Fruit fly (Drosophila melanogaster) whole organism, embryonic: ENCODE measurements around the gene CG13124.

Experiments
- B-H1 ChIP-seq: fragments of 200-800 bp; sonication (Bioruptor generic); IDR thresholded peaks from 3 replicates; pipeline ENCODE4 v1.3.6; 2022; ENCODE audit warnings: missing biosample characterization, missing genetic modification characterization
- C15 ChIP-seq: fragments of 200-800 bp; sonication (Bioruptor generic); IDR thresholded peaks from 3 replicates; pipeline ENCODE4 v1.3.6; 2022; ENCODE audit warnings: missing biosample characterization, missing genetic modification characterization
- CG10959 ChIP-seq: fragments of 200-800 bp; sonication (Bioruptor generic); IDR thresholded peaks from 2 replicates; pipeline ENCODE4 v1.3.6; 2022; ENCODE audit warnings: missing biosample characterization, missing genetic modification characterization
- CG11398 ChIP-seq: fragments of 200-800 bp; sonication (Bioruptor generic); optimal IDR thresholded peaks from 2 replicates; lab custom pipeline; 2016; ENCODE audit warnings: missing biosample characterization, missing genetic modification characterization
- CG13775 ChIP-seq: fragments of 200-800 bp; sonication (Bioruptor generic); optimal IDR thresholded peaks from 3 replicates; lab custom pipeline; 2017; ENCODE audit warnings: missing biosample characterization, mild to moderate bottlenecking, missing genetic modification characterization
- CG15073 ChIP-seq: fragments of 200-800 bp; sonication (Bioruptor generic); optimal IDR thresholded peaks from 2 replicates; lab custom pipeline; 2016; ENCODE audit warnings: missing biosample characterization, missing genetic modification characterization
- CG15269 ChIP-seq: fragments of 200-800 bp; sonication (Bioruptor generic); optimal IDR thresholded peaks from 2 replicates; lab custom pipeline; 2018; ENCODE audit warnings: missing biosample characterization, mild to moderate bottlenecking, missing genetic modification characterization, moderate library complexity
- CG15696 ChIP-seq: fragments of 200-800 bp; sonication (Bioruptor generic); optimal IDR thresholded peaks from 2 replicates; lab custom pipeline; 2019; ENCODE audit warnings: missing biosample characterization, mild to moderate bottlenecking, missing genetic modification characterization, moderate library complexity
- CG16815 ChIP-seq: fragments of 200-800 bp; sonication (Bioruptor generic); optimal IDR thresholded peaks from 3 replicates; lab custom pipeline; 2017; ENCODE audit warnings: missing biosample characterization, mild to moderate bottlenecking, missing genetic modification characterization
- CG17829 ChIP-seq: fragments of 200-800 bp; optimal IDR thresholded peaks from 2 replicates; lab custom pipeline; 2019; ENCODE audit warnings: missing biosample characterization, mild to moderate bottlenecking, missing genetic modification characterization, moderate library complexity
- CG17912 ChIP-seq: fragments of 200-800 bp; sonication (Bioruptor generic); optimal IDR thresholded peaks from 2 replicates; lab custom pipeline; 2018; ENCODE audit warnings: missing biosample characterization, mild to moderate bottlenecking, missing genetic modification characterization
- CG2202 ChIP-seq: fragments of 200-800 bp; sonication (Bioruptor generic); optimal IDR thresholded peaks from 2 replicates; lab custom pipeline; 2018; ENCODE audit warnings: missing biosample characterization, mild to moderate bottlenecking, missing genetic modification characterization
- CG3065 ChIP-seq: fragments of 200-800 bp; sonication (Bioruptor generic); optimal IDR thresholded peaks from 2 replicates; lab custom pipeline; 2016; ENCODE audit warnings: missing biosample characterization, missing genetic modification characterization
- CG32767 ChIP-seq: fragments of 200-800 bp; sonication (Bioruptor generic); IDR thresholded peaks from 2 replicates; pipeline ENCODE4 v1.3.6; 2022; ENCODE audit warnings: missing biosample characterization, missing genetic modification characterization
- CG33213 ChIP-seq: fragments of 200-800 bp; sonication (Bioruptor generic); optimal IDR thresholded peaks from 3 replicates; lab custom pipeline; 2016; ENCODE audit warnings: missing biosample characterization, missing genetic modification characterization
- CG4820 ChIP-seq: fragments of 200-800 bp; sonication (Bioruptor generic); optimal IDR thresholded peaks from 3 replicates; lab custom pipeline; 2016; ENCODE audit warnings: missing biosample characterization, missing genetic modification characterization
- CG6272 ChIP-seq: fragments of 200-800 bp; sonication (Bioruptor generic); IDR thresholded peaks from 2 replicates; pipeline ENCODE4 v1.3.6; 2022; ENCODE audit warnings: missing biosample characterization, missing genetic modification characterization
- CG7786 ChIP-seq: fragments of 200-800 bp; sonication (Bioruptor generic); optimal IDR thresholded peaks from 2 replicates; lab custom pipeline; 2016; ENCODE audit warnings: missing biosample characterization, missing genetic modification characterization
- CG9215 ChIP-seq: fragments of 200-800 bp; sonication (Bioruptor generic); IDR thresholded peaks from 2 replicates; pipeline ENCODE4 v1.3.6; 2022; ENCODE audit warnings: missing biosample characterization, missing genetic modification characterization
- CG9609 ChIP-seq: fragments of 200-800 bp; sonication (Bioruptor generic); optimal IDR thresholded peaks from 3 replicates; lab custom pipeline; 2016; ENCODE audit warnings: missing biosample characterization, missing genetic modification characterization
- Dip2 ChIP-seq: fragments of 200-800 bp; sonication (Bioruptor generic); IDR thresholded peaks from 2 replicates; pipeline ENCODE4 v1.3.6; 2022; ENCODE audit warnings: missing biosample characterization, missing genetic modification characterization
- Hr78 ChIP-seq, 2 experiments: fragments of 200-800 bp in 1 of 2; fragments of >200 bp in 1 of 2; sonication (Bioruptor generic) in 1 of 2; optimal IDR thresholded peaks; 2 replicates each; lab custom pipeline; 2017 to 2019; ENCODE audit warnings: missing biosample characterization in 2 of 2, missing genetic modification characterization in 2 of 2, mild to moderate bottlenecking in 1 of 2, moderate library complexity in 1 of 2
- Kr ChIP-seq: fragments of 200-800 bp; sonication (Bioruptor generic); optimal IDR thresholded peaks from 2 replicates; lab custom pipeline; 2017; ENCODE audit warnings: missing biosample characterization, mild to moderate bottlenecking, missing genetic modification characterization
- Myb ChIP-seq: fragments of 200-800 bp; sonication (Bioruptor generic); optimal IDR thresholded peaks from 2 replicates; lab custom pipeline; 2016; ENCODE audit warnings: missing biosample characterization, missing genetic modification characterization
- Optix ChIP-seq: fragments of 200-800 bp; sonication (Bioruptor generic); IDR thresholded peaks from 3 replicates; pipeline ENCODE4 v1.3.6; 2022; ENCODE audit warnings: missing biosample characterization, missing genetic modification characterization
- Rfx ChIP-seq: fragments of 200-800 bp; sonication (Bioruptor generic); IDR thresholded peaks from 2 replicates; pipeline ENCODE4 v1.3.6; 2022; ENCODE audit warnings: missing biosample characterization, missing genetic modification characterization
- az2 ChIP-seq: fragments of 200-800 bp; sonication (Bioruptor generic); optimal IDR thresholded peaks from 3 replicates; lab custom pipeline; 2016; ENCODE audit warnings: missing biosample characterization, missing genetic modification characterization
- corto ChIP-seq: fragments of 200-800 bp; sonication (Bioruptor generic); optimal IDR thresholded peaks from 2 replicates; lab custom pipeline; 2016; ENCODE audit warnings: missing biosample characterization, mild to moderate bottlenecking, missing genetic modification characterization, moderate library complexity
- cwo ChIP-seq: fragments of 200-800 bp; sonication (Bioruptor generic); optimal IDR thresholded peaks from 3 replicates; lab custom pipeline; 2017; ENCODE audit warnings: missing biosample characterization, missing genetic modification characterization, mild to moderate bottlenecking, moderate library complexity, missing genetic modification reagents
- danr ChIP-seq: fragments of 200-800 bp; sonication (Bioruptor generic); IDR thresholded peaks from 2 replicates; pipeline ENCODE4 v1.3.6; 2022; ENCODE audit warnings: missing biosample characterization, missing genetic modification characterization
- dmrt99B ChIP-seq: fragments of 200-800 bp; sonication (Bioruptor generic); optimal IDR thresholded peaks from 2 replicates; lab custom pipeline; 2018; ENCODE audit warnings: missing biosample characterization, mild to moderate bottlenecking, missing genetic modification characterization, moderate library complexity
- ems ChIP-seq: fragments of 200-800 bp; sonication (Bioruptor generic); optimal IDR thresholded peaks from 3 replicates; lab custom pipeline; 2016; ENCODE audit warnings: missing biosample characterization, missing genetic modification characterization
- eve ChIP-seq, 2 experiments: fragments of >200 bp; optimal IDR thresholded peaks; 2 replicates each; lab custom pipeline; 2017; ENCODE audit warnings: missing biosample characterization in 2 of 2, missing genetic modification characterization in 2 of 2
- gsb-n ChIP-seq: fragments of 200-800 bp; sonication (Bioruptor generic); optimal IDR thresholded peaks from 3 replicates; lab custom pipeline; 2018; ENCODE audit warnings: missing biosample characterization, mild to moderate bottlenecking, missing genetic modification characterization
- h ChIP-seq: fragments of >200 bp; optimal IDR thresholded peaks from 2 replicates; lab custom pipeline; 2017
- lilli ChIP-seq: fragments of 200-800 bp; sonication (Bioruptor generic); optimal IDR thresholded peaks from 3 replicates; lab custom pipeline; 2016; ENCODE audit warnings: missing biosample characterization, missing genetic modification characterization
- mam ChIP-seq: fragments of 200-800 bp; sonication (Bioruptor generic); optimal IDR thresholded peaks from 3 replicates; lab custom pipeline; 2016; ENCODE audit warnings: missing biosample characterization, missing genetic modification characterization
- pum ChIP-seq: fragments of 200-800 bp; sonication (Bioruptor generic); optimal IDR thresholded peaks from 2 replicates; lab custom pipeline; 2016; ENCODE audit warnings: missing biosample characterization, missing genetic modification characterization
- sc ChIP-seq, 3 experiments: fragments of >200 bp in 2 of 3; fragments of 200-800 bp in 1 of 3; sonication (Bioruptor generic) in 1 of 3; optimal IDR thresholded peaks; 2 replicates in 2 of 3; 3 replicates in 1 of 3; lab custom pipeline; 2017; ENCODE audit warnings: mild to moderate bottlenecking in 1 of 3, missing biosample characterization in 1 of 3, missing genetic modification characterization in 1 of 3, missing genetic modification reagents in 1 of 3
- scrt ChIP-seq: fragments of 200-800 bp; sonication (Bioruptor generic); optimal IDR thresholded peaks from 2 replicates; lab custom pipeline; 2018; ENCODE audit warnings: missing biosample characterization, mild to moderate bottlenecking, missing genetic modification characterization, moderate library complexity
- sens-2 ChIP-seq: fragments of 200-800 bp; sonication (Bioruptor generic); IDR thresholded peaks from 2 replicates; pipeline ENCODE4 v1.3.6; 2022; ENCODE audit warnings: missing biosample characterization, missing genetic modification characterization
- sqz ChIP-seq: fragments of 200-800 bp; sonication (Bioruptor generic); optimal IDR thresholded peaks from 3 replicates; lab custom pipeline; 2018; ENCODE audit warnings: missing biosample characterization, mild to moderate bottlenecking, missing genetic modification characterization
- stwl ChIP-seq: fragments of 200-800 bp; sonication (Bioruptor generic); optimal IDR thresholded peaks from 3 replicates; lab custom pipeline; 2018; ENCODE audit warnings: missing biosample characterization, mild to moderate bottlenecking, missing genetic modification characterization, moderate library complexity
- trem ChIP-seq: fragments of 200-800 bp; optimal IDR thresholded peaks from 3 replicates; lab custom pipeline; 2019; ENCODE audit warnings: missing biosample characterization, mild to moderate bottlenecking, missing genetic modification characterization, moderate library complexity
- unc-4 ChIP-seq: fragments of 200-800 bp; sonication (Bioruptor generic); IDR thresholded peaks from 2 replicates; pipeline ENCODE4 v1.3.6; 2022; ENCODE audit warnings: missing biosample characterization, missing genetic modification characterization; ENCODE audit not compliant: partially characterized antibody
- unpg ChIP-seq: fragments of 200-800 bp; sonication (Bioruptor generic); optimal IDR thresholded peaks from 3 replicates; lab custom pipeline; 2018; ENCODE audit warnings: missing biosample characterization, mild to moderate bottlenecking, missing genetic modification characterization, moderate library complexity
- usp ChIP-seq: fragments of >200 bp; optimal IDR thresholded peaks from 2 replicates; lab custom pipeline; 2017; ENCODE audit warnings: missing biosample characterization, missing genetic modification characterization
- zfh1 ChIP-seq: fragments of 200-800 bp; sonication (Bioruptor generic); IDR thresholded peaks from 3 replicates; pipeline ENCODE4 v1.3.6; 2022; ENCODE audit warnings: missing biosample characterization, missing genetic modification characterization

Gene CG13124

dm6 chr2L:9918020-9918959 is 9.9 kb upstream of the CG13124 start, which contains the start of the genes CG5885 and CG4598 (continued):
- TF ChIP-seq CG10959 (GFP tag; lab: Robert Waterston, UW): peak; percentile 52
- no peak for TF ChIP-seq h (lab: Kevin White, UChicago)
- peak; percentile 41 for TF ChIP-seq CG7786
- no peak for TF ChIP-seq Dip2
- TF ChIP-seq CG17829 (tag; lab: Kevin White, UChicago): peak; percentile 56
- TF ChIP-seq Hr78 (GFP tag; optimal IDR thresholded peaks at IDR 0.05; lab: Kevin White, UChicago): peak in 1 of 2 experiments; percentile 37
- peak; percentile 78 for TF ChIP-seq scrt
- TF ChIP-seq Rfx (GFP tag; lab: Robert Waterston, UW): peak; percentile 80
- TF ChIP-seq CG9609 (GFP tag; lab: Kevin White, UChicago): no peak
- TF ChIP-seq ems: peak; percentile 11
- TF ChIP-seq usp (GFP tag; lab: Kevin White, UChicago): no peak
- 0 out of 2 replicates have a peak, but pooled peaks have one; percentile 13 for TF ChIP-seq CG9215
- TF ChIP-seq corto (GFP tag; lab: Kevin White, UChicago): no peak
- no peak for TF ChIP-seq B-H1 (GFP tag; lab: Robert Waterston, UW)
- peak; percentile 84 for TF ChIP-seq CG4820 (GFP tag; lab: Kevin White, UChicago)
- peak; percentile 76 for TF ChIP-seq az2 (GFP tag; lab: Kevin White, UChicago)
- peak; percentile 65 for TF ChIP-seq dmrt99B (tag; lab: Kevin White, UChicago)
- TF ChIP-seq C15 (GFP tag; lab: Robert Waterston, UW): 0 out of 3 replicates have a peak, but pooled peaks have one; percentile 17
- TF ChIP-seq Myb (GFP tag; lab: Kevin White, UChicago): peak; percentile 84
- TF ChIP-seq CG11398: no peak
- peak; percentile 69 for TF ChIP-seq zfh1 (GFP tag; lab: Robert Waterston, UW)
- peak; percentile 71 for TF ChIP-seq stwl
- TF ChIP-seq sens-2 (GFP tag; lab: Robert Waterston, UW): peak; percentile 72; the same call in 1 of the 2 replicates
- peak; percentile 40 for TF ChIP-seq CG16815 (GFP tag; lab: Kevin White, UChicago)
- no peak for TF ChIP-seq eve (GFP tag; optimal IDR thresholded peaks at IDR 0.05; lab: Kevin White, UChicago)
- TF ChIP-seq unpg: peak; percentile 70
- TF ChIP-seq Optix (GFP tag; lab: Robert Waterston, UW): peak; percentile 19; the same call in 1 of the 3 replicates
- peak; percentile 80 for TF ChIP-seq unc-4 (GFP tag; lab: Robert Waterston, UW)
- peak; percentile 34; the same call in 1 of the 2 replicates for TF ChIP-seq CG32767 (GFP tag; lab: Robert Waterston, UW)
- TF ChIP-seq CG2202 (tag; lab: Kevin White, UChicago): peak; percentile 47
- TF ChIP-seq sqz (GFP tag; lab: Kevin White, UChicago): no peak
- TF ChIP-seq pum (GFP tag; lab: Kevin White, UChicago): no peak
- TF ChIP-seq CG6272: no peak; the same call in 1 of the 2 replicates
- no peak for TF ChIP-seq CG15073 (GFP tag; lab: Kevin White, UChicago)
- peak; percentile 46 for TF ChIP-seq CG17912 (GFP tag; lab: Kevin White, UChicago)
- peak; percentile 73 for TF ChIP-seq gsb-n (tag; lab: Kevin White, UChicago)
- TF ChIP-seq sc (optimal IDR thresholded peaks at IDR 0.05; lab: Kevin White, UChicago): no peak
- peak; percentile 28 for TF ChIP-seq sc (GFP tag; optimal IDR thresholded peaks at IDR 0.05; lab: Kevin White, UChicago)
- TF ChIP-seq trem (tag; lab: Kevin White, UChicago): peak; percentile 23
- TF ChIP-seq CG33213: no peak
- peak; percentile 56 for TF ChIP-seq CG15696 (tag; lab: Kevin White, UChicago)
- no peak for TF ChIP-seq CG3065 (GFP tag; lab: Kevin White, UChicago)
- TF ChIP-seq lilli (GFP tag; lab: Kevin White, UChicago): peak; percentile 80
- TF ChIP-seq CG15269 (tag; lab: Kevin White, UChicago): peak; percentile 80
- no peak for TF ChIP-seq Kr
- no peak for TF ChIP-seq danr
- peak; percentile 72 for TF ChIP-seq CG13775 (GFP tag; lab: Kevin White, UChicago)
- TF ChIP-seq mam (GFP tag; lab: Kevin White, UChicago): peak; percentile 71
- TF ChIP-seq cwo (GFP tag; lab: Kevin White, UChicago): peak; percentile 15
